Worm (Caenorhabditis elegans) whole organism, L4 larva: ENCODE measurements around the gene fbxc-40.
A peak's percentile ranks its signal among the peaks of the same experiment; 100 is the strongest.

Source experiments
- D1046.2 ChIP-seq: fragments of 200-800 bp; sonication (Bioruptor generic); IDR thresholded peaks from 2 replicates; pipeline ENCODE4 v1.3.6; 2022; ENCODE audit warnings: missing genetic modification characterization, missing compliant biosample characterization
- F26F4.8 ChIP-seq: fragments of 200-800 bp; sonication (Bioruptor generic); conservative IDR thresholded peaks from 2 replicates; pipeline ENCODE4 v1.3.6; 2022; ENCODE audit warnings: missing genetic modification characterization, missing compliant biosample characterization
- R02D3.7 ChIP-seq: fragments of 150-350 bp; sonication (generic microtip); optimal IDR thresholded peaks from 3 replicates; lab custom pipeline; 2014; ENCODE audit warnings: missing biosample characterization, missing genetic modification characterization
- T20F7.1 ChIP-seq: fragments of 200-800 bp; sonication (Bioruptor generic); optimal IDR thresholded peaks from 2 replicates; lab custom pipeline; 2018; ENCODE audit warnings: mild to moderate bottlenecking, missing genetic modification characterization, missing compliant biosample characterization
- Y48G9A.11 ChIP-seq: fragments of 200-800 bp; sonication (Bioruptor generic); IDR thresholded peaks from 2 replicates; pipeline ENCODE4 v1.3.6; 2022; ENCODE audit warnings: missing genetic modification reagents, missing genetic modification characterization, missing compliant biosample characterization
- Y5F2A.4 ChIP-seq: fragments of 200-800 bp; sonication (Bioruptor generic); optimal IDR thresholded peaks from 2 replicates; lab custom pipeline; 2018; ENCODE audit warnings: mild to moderate bottlenecking, missing genetic modification characterization, missing compliant biosample characterization
- ZK337.2 ChIP-seq: fragments of 200-800 bp; sonication (Bioruptor generic); IDR thresholded peaks from 2 replicates; pipeline ENCODE4 v1.3.6; 2022; ENCODE audit warnings: missing genetic modification reagents, missing genetic modification characterization, missing compliant biosample characterization
- aha-1 ChIP-seq: fragments of 150-350 bp; peaks from one replicate; lab custom pipeline; 2014; ENCODE audit warnings: missing biosample characterization, missing genetic modification characterization
- attf-4 ChIP-seq: sonication (generic microtip); optimal IDR thresholded peaks from 3 replicates; lab custom pipeline; 2017; ENCODE audit warnings: missing biosample characterization, missing genetic modification characterization
- ceh-20 ChIP-seq: fragments of 200-800 bp; sonication (Bioruptor generic); IDR thresholded peaks from 2 replicates; pipeline ENCODE4 v1.3.6; 2022; ENCODE audit warnings: missing genetic modification reagents, missing genetic modification characterization, missing compliant biosample characterization
- ceh-44 ChIP-seq: fragments of 200-800 bp; sonication (Bioruptor generic); IDR thresholded peaks from 2 replicates; pipeline ENCODE4 v1.3.6; 2022; ENCODE audit warnings: missing genetic modification reagents, missing genetic modification characterization, missing compliant biosample characterization
- ctbp-1 ChIP-seq: fragments of 200-800 bp; sonication (Bioruptor generic); IDR thresholded peaks from 2 replicates; pipeline ENCODE4 v1.3.6; 2022; ENCODE audit warnings: missing genetic modification reagents, missing genetic modification characterization, missing compliant biosample characterization
- dmd-6 ChIP-seq: fragments of 200-800 bp; sonication (Bioruptor generic); IDR thresholded peaks from 2 replicates; pipeline ENCODE4 v1.3.6; 2022; ENCODE audit warnings: missing genetic modification reagents, missing genetic modification characterization, missing compliant biosample characterization
- dmd-8 ChIP-seq: fragments of 200-800 bp; sonication (Bioruptor generic); IDR thresholded peaks from 2 replicates; pipeline ENCODE4 v1.3.6; 2022; ENCODE audit warnings: missing genetic modification characterization, missing compliant biosample characterization
- egl-43 ChIP-seq: fragments of 200-800 bp; sonication (Bioruptor generic); IDR thresholded peaks from 2 replicates; pipeline ENCODE4 v1.3.6; 2022; ENCODE audit warnings: missing genetic modification reagents, missing genetic modification characterization, missing compliant biosample characterization
- fkh-10 ChIP-seq: fragments of 150-350 bp; optimal IDR thresholded peaks from 2 replicates; lab custom pipeline; 2014; ENCODE audit warnings: missing biosample characterization, missing genetic modification reagents, missing genetic modification characterization
- hmg-1.1 ChIP-seq: fragments of 200-800 bp; sonication (Bioruptor generic); IDR thresholded peaks from 2 replicates; pipeline ENCODE4 v1.3.6; 2022; ENCODE audit warnings: missing genetic modification reagents, missing genetic modification characterization, missing compliant biosample characterization
- jun-1 ChIP-seq: fragments of 150-350 bp; optimal IDR thresholded peaks from 2 replicates; lab custom pipeline; 2014; ENCODE audit warnings: missing biosample characterization, missing genetic modification reagents, missing genetic modification characterization
- lim-7 ChIP-seq: fragments of 200-800 bp; sonication (Bioruptor generic); IDR thresholded peaks from 2 replicates; pipeline ENCODE4 v1.3.6; 2022; ENCODE audit warnings: missing genetic modification characterization, missing compliant biosample characterization
- lin-1 ChIP-seq: fragments of 200-800 bp; sonication (Bioruptor generic); IDR thresholded peaks from 2 replicates; pipeline ENCODE4 v1.3.6; 2022; ENCODE audit warnings: missing genetic modification reagents, missing genetic modification characterization, missing compliant biosample characterization
- madf-5 ChIP-seq, 2 experiments: fragments of 200-800 bp; sonication (Bioruptor generic); IDR thresholded peaks; 2 replicates each; pipeline ENCODE4 v1.3.6; 2022; ENCODE audit warnings: missing compliant biosample characterization in 2 of 2, missing genetic modification characterization in 2 of 2
- madf-9 ChIP-seq: fragments of 200-800 bp; sonication (Bioruptor generic); conservative IDR thresholded peaks from 2 replicates; pipeline ENCODE4 v1.3.6; 2022; ENCODE audit warnings: missing genetic modification reagents, missing genetic modification characterization, missing compliant biosample characterization
- mdt-29 ChIP-seq: fragments of 200-800 bp; sonication (Bioruptor generic); IDR thresholded peaks from 2 replicates; pipeline ENCODE4 v1.3.6; 2022; ENCODE audit warnings: missing genetic modification reagents, missing genetic modification characterization, missing compliant biosample characterization
- mep-1 ChIP-seq: fragments of 150-350 bp; sonication (generic microtip); optimal IDR thresholded peaks from 3 replicates; lab custom pipeline; 2014; ENCODE audit warnings: missing biosample characterization, missing genetic modification characterization
- nhr-41 ChIP-seq: fragments of 200-800 bp; sonication (Bioruptor generic); IDR thresholded peaks from 2 replicates; pipeline ENCODE4 v1.3.6; 2022; ENCODE audit warnings: missing genetic modification reagents, missing genetic modification characterization, missing compliant biosample characterization
- nhr-76 ChIP-seq: fragments of 150-350 bp; optimal IDR thresholded peaks from 2 replicates; lab custom pipeline; 2014; ENCODE audit warnings: missing biosample characterization, missing genetic modification characterization
- saeg-2 ChIP-seq: fragments of 200-800 bp; sonication (Bioruptor generic); IDR thresholded peaks from 2 replicates; pipeline ENCODE4 v1.3.6; 2022; ENCODE audit warnings: missing genetic modification reagents, missing genetic modification characterization, missing compliant biosample characterization
- sdz-12 ChIP-seq: fragments of 200-800 bp; sonication (Bioruptor generic); optimal IDR thresholded peaks from 2 replicates; lab custom pipeline; 2018; ENCODE audit warnings: mild to moderate bottlenecking, missing genetic modification characterization, missing compliant biosample characterization
- snpc-1.2 ChIP-seq: fragments of 200-800 bp; sonication (Bioruptor generic); IDR thresholded peaks from 2 replicates; pipeline ENCODE4 v1.3.6; 2022; ENCODE audit warnings: missing genetic modification reagents, missing genetic modification characterization, missing compliant biosample characterization
- snpc-4 ChIP-seq: fragments of 150-350 bp; optimal IDR thresholded peaks from 2 replicates; lab custom pipeline; 2014; ENCODE audit warnings: missing biosample characterization, missing genetic modification characterization
- tra-1 ChIP-seq: fragments of 200-800 bp; sonication (Bioruptor generic); IDR thresholded peaks from 2 replicates; pipeline ENCODE4 v1.3.6; 2022; ENCODE audit warnings: missing genetic modification reagents, missing genetic modification characterization, missing compliant biosample characterization
- unc-62 ChIP-seq, 3 experiments: fragments of 150-350 bp in 1 of 3; sonication (generic microtip); optimal IDR thresholded peaks in 2 of 3; peaks in 1 of 3; 1 replicate in 1 of 3; 2 replicates in 2 of 3; lab custom pipeline; 2014 to 2017; ENCODE audit warnings: missing biosample characterization in 3 of 3, missing genetic modification characterization in 3 of 3, missing genetic modification reagents in 3 of 3, missing genotype in 1 of 3
- vab-7 ChIP-seq: fragments of 200-800 bp; sonication (Bioruptor generic); IDR thresholded peaks from 2 replicates; pipeline ENCODE4 v1.3.6; 2022; ENCODE audit warnings: missing genetic modification reagents, missing genetic modification characterization, missing compliant biosample characterization
- zip-11 ChIP-seq: fragments of 200-800 bp; sonication (Bioruptor generic); IDR thresholded peaks from 2 replicates; pipeline ENCODE4 v1.3.6; 2022; ENCODE audit warnings: missing genetic modification characterization, missing compliant biosample characterization
- ztf-11 ChIP-seq: fragments of 150-350 bp; optimal IDR thresholded peaks from 2 replicates; lab custom pipeline; 2014; ENCODE audit warnings: missing biosample characterization, missing genetic modification characterization

fbxc-40 gene

ce11 chrII:977130-977529 lies 8.7 kb upstream of the fbxc-40 start:
- TF ChIP-seq ctbp-1 (peak; percentile 69), dmd-8 (GFP tag; lab: Robert Waterston, UW) (peak; percentile 66; the same call in 1 of the 2 replicates), madf-5 (GFP tag; IDR thresholded peaks at IDR 0.05; lab: Robert Waterston, UW) (0 out of 4 replicates have a peak, but pooled peaks of 1 of the 2 experiments have one; percentile 68), egl-43 (GFP tag; lab: Robert Waterston, UW) (peak; percentile 74; the same call in 1 of the 2 replicates), dmd-6 (GFP tag; lab: Robert Waterston, UW) (peak; percentile 39), snpc-1.2 (peak; percentile 64), nhr-41 (GFP tag; lab: Robert Waterston, UW) (0 out of 2 replicates have a peak, but pooled peaks have one; percentile 29), ZK337.2 (GFP tag; lab: Robert Waterston, UW) (0 out of 2 replicates have a peak, but pooled peaks have one; percentile 51), madf-9 (GFP tag; lab: Robert Waterston, UW) (0 out of 2 replicates have a peak, but pooled peaks have one; percentile 22), vab-7 (GFP tag; lab: Robert Waterston, UW) (peak; percentile 68), lin-1 (GFP tag; lab: Robert Waterston, UW) (peak; percentile 75; the same call in 1 of the 2 replicates), Y48G9A.11 (GFP tag; lab: Robert Waterston, UW) (0 out of 2 replicates have a peak, but pooled peaks have one; percentile 31), lim-7 (GFP tag; lab: Robert Waterston, UW) (peak; percentile 78), F26F4.8 (peak; percentile 68; the same call in 1 of the 2 replicates), D1046.2 (peak; percentile 80), tra-1 (GFP tag; lab: Robert Waterston, UW) (0 out of 2 replicates have a peak, but pooled peaks have one; percentile 18)

ce11 chrII:979135-979534 lies 6.7 kb upstream of the fbxc-40 start, which contains the start of the genes fbxc-17 and fbxc-15:
fbxc-17 (minus strand) TSS chrII:979235.
fbxc-15 (plus strand) TSS chrII:979423.
- TF ChIP-seq mep-1 (tag; lab: Kevin White, UChicago), result no peak
- no peak for TF ChIP-seq dmd-8 (GFP tag; lab: Robert Waterston, UW)
- no peak for TF ChIP-seq attf-4
- no peak for TF ChIP-seq sdz-12 (GFP tag; lab: Kevin White, UChicago)
- TF ChIP-seq snpc-4 (tag; lab: Kevin White, UChicago), result no peak
- no peak for TF ChIP-seq ceh-44 (GFP tag; lab: Robert Waterston, UW)
- TF ChIP-seq zip-11 (GFP tag; lab: Robert Waterston, UW), result no peak
- TF ChIP-seq vab-7 (GFP tag; lab: Robert Waterston, UW), result no peak
- no peak for TF ChIP-seq ZK337.2 (GFP tag; lab: Robert Waterston, UW)
- TF ChIP-seq hmg-1.1, result no peak
- no peak for TF ChIP-seq T20F7.1 (GFP tag; lab: Kevin White, UChicago)
- no peak for TF ChIP-seq fkh-10 (GFP tag; lab: Kevin White, UChicago)
- TF ChIP-seq jun-1 (tag; lab: Kevin White, UChicago), result no peak
- TF ChIP-seq R02D3.7 (tag; lab: Kevin White, UChicago), result no peak
- no peak for TF ChIP-seq ztf-11 (tag; lab: Kevin White, UChicago)
- TF ChIP-seq Y5F2A.4 (GFP tag; lab: Kevin White, UChicago), result no peak

ce11 chrII:982842-983241 lies 3.0 kb upstream of the fbxc-40 start, which contains the start of gene srh-274:
srh-274 (plus strand) TSS chrII:983142.
- no peak for TF ChIP-seq ceh-20 (GFP tag; lab: Robert Waterston, UW)
- peak; percentile 45 for TF ChIP-seq aha-1 (tag; lab: Kevin White, UChicago)
- no peak for TF ChIP-seq mdt-29
- no peak for TF ChIP-seq unc-62 (GFP tag; optimal IDR thresholded peaks at IDR 0.05 in 1 of 2; lab: Kevin White, UChicago)
- no peak for TF ChIP-seq unc-62 (tag; optimal IDR thresholded peaks at IDR 0.05; lab: Kevin White, UChicago)
- TF ChIP-seq nhr-76 (tag; lab: Kevin White, UChicago), result no peak
- TF ChIP-seq saeg-2 (GFP tag; lab: Robert Waterston, UW), result no peak
- TF ChIP-seq nhr-41 (GFP tag; lab: Robert Waterston, UW), result no peak
